Fruit fly (Drosophila melanogaster) whole organism, embryonic: ENCODE data around the gene CG43085.

Experiments
- Atf-2 ChIP-seq: fragments of 200-800 bp; sonication (Bioruptor generic); optimal IDR thresholded peaks from 2 replicates; lab custom pipeline; 2016; ENCODE audit warnings: missing biosample characterization, missing genetic modification characterization
- CG13894 ChIP-seq: fragments of 200-800 bp; sonication (Bioruptor generic); optimal IDR thresholded peaks from 3 replicates; lab custom pipeline; 2018; ENCODE audit warnings: missing biosample characterization, mild to moderate bottlenecking, missing genetic modification characterization, moderate library complexity
- CG3726 ChIP-seq: fragments of 200-800 bp; sonication (Bioruptor generic); IDR thresholded peaks from 3 replicates; pipeline ENCODE4, ENCODE4 v1.3.6; 2022; ENCODE audit warnings: missing biosample characterization, missing genetic modification characterization
- Dip2 ChIP-seq: fragments of 200-800 bp; sonication (Bioruptor generic); IDR thresholded peaks from 2 replicates; pipeline ENCODE4 v1.3.6; 2022; ENCODE audit warnings: missing biosample characterization, missing genetic modification characterization
- abd-A ChIP-seq: fragments of 200-800 bp; sonication (Bioruptor generic); optimal IDR thresholded peaks from 3 replicates; lab custom pipeline; 2019; ENCODE audit warnings: missing biosample characterization, mild to moderate bottlenecking, missing genetic modification characterization, moderate library complexity
- cg ChIP-seq: fragments of 200-800 bp; sonication (Bioruptor generic); optimal IDR thresholded peaks from 3 replicates; lab custom pipeline; 2019; ENCODE audit warnings: missing biosample characterization, mild to moderate bottlenecking, missing genetic modification characterization, moderate library complexity
- da ChIP-seq: fragments of 200-800 bp; sonication (Bioruptor generic); optimal IDR thresholded peaks from 2 replicates; lab custom pipeline; 2016; ENCODE audit warnings: missing biosample characterization, missing genetic modification characterization
- kni ChIP-seq: fragments of 200-800 bp; sonication (Bioruptor generic); optimal IDR thresholded peaks from 3 replicates; lab custom pipeline; 2017; ENCODE audit warnings: mild to moderate bottlenecking, missing biosample characterization, missing genetic modification reagents, missing genetic modification characterization
- tap ChIP-seq: fragments of 200-800 bp; optimal IDR thresholded peaks from 3 replicates; lab custom pipeline; 2019; ENCODE audit warnings: missing biosample characterization, mild to moderate bottlenecking, missing genetic modification characterization, moderate library complexity
- tio ChIP-seq: fragments of 200-800 bp; sonication (Bioruptor generic); optimal IDR thresholded peaks from 2 replicates; lab custom pipeline; 2017; ENCODE audit warnings: missing biosample characterization, missing genetic modification characterization, inconsistent platforms
- zen ChIP-seq: fragments of 200-800 bp; sonication (Bioruptor generic); optimal IDR thresholded peaks from 3 replicates; lab custom pipeline; 2018; ENCODE audit warnings: missing biosample characterization, mild to moderate bottlenecking, missing genetic modification characterization, moderate library complexity

The CG43085 gene

DNA sequence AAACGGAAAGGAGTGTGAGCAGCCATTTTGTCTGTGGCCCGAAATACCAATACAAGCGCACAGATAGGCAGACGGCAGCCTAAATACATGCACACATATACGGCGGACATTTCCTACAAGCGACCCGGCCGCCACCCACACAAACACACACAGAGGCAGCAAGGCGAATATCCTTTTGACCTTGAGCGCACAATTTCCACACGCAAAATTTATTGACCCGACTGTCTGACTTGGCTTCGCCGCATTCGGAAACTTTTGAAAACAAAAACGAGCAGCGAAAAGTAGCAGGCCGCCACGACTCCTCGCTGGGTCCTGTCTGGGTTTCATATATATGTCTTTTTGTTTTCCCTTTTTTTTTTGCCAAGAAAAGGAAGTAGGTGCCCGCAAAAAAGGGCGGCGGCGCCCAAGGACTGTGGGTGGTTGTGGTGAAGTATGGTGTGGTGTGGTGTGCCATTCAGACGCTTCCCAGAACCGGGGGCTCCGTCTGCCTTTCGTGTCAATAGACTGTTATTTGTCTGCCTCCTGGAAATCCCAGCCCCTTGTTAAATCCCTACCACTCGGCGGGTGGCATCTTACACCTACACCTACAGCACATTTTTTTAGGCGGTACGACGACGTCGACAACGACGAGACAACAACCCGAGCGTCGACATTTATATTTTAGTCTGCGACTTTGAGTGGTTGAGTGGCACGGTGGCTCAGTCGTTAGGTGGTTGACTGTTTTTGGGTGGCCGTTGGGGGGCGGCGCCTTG, 50.6 kb downstream of the CG43085 start (continued):
- TF ChIP-seq CG13894 (tag; lab: Kevin White, UChicago) = peak; percentile 35
- TF ChIP-seq tio (GFP tag; lab: Kevin White, UChicago) = no peak
- peak; percentile 78 for TF ChIP-seq abd-A (tag; lab: Kevin White, UChicago)
- no peak for TF ChIP-seq zen (tag; lab: Kevin White, UChicago)
- 0 out of 3 replicates have a peak, but pooled peaks have one; percentile 10 for TF ChIP-seq CG3726 (GFP tag; lab: Robert Waterston, UW)
- TF ChIP-seq cg = peak; percentile 33
- no peak for TF ChIP-seq tap
- no peak for TF ChIP-seq Atf-2 (GFP tag; lab: Kevin White, UChicago)
- TF ChIP-seq da (GFP tag; lab: Kevin White, UChicago) = no peak
- no peak for TF ChIP-seq Dip2
- TF ChIP-seq kni (GFP tag; lab: Kevin White, UChicago) = no peak
